Fruit fly (Drosophila melanogaster) whole organism, embryonic: ENCODE data around the gene CG43291.

Source experiments
- ATbp ChIP-seq: fragments of 200-800 bp; sonication (Bioruptor generic); optimal IDR thresholded peaks from 2 replicates; lab custom pipeline; 2017; ENCODE audit warnings: missing biosample characterization, mild to moderate bottlenecking, missing genetic modification characterization, missing genetic modification reagents
- Abd-B ChIP-seq: fragments of 200-800 bp; sonication (Bioruptor generic); optimal IDR thresholded peaks from 2 replicates; lab custom pipeline; 2018; ENCODE audit warnings: missing biosample characterization, mild to moderate bottlenecking, missing genetic modification characterization, moderate library complexity
- Adf1 ChIP-seq: fragments of 200-800 bp; sonication (Bioruptor generic); IDR thresholded peaks from 2 replicates; pipeline ENCODE4 v1.3.6; 2022; ENCODE audit warnings: missing biosample characterization, missing genetic modification characterization
- CG11695 ChIP-seq: fragments of 200-800 bp; sonication (Bioruptor generic); IDR thresholded peaks from 3 replicates; pipeline ENCODE4 v1.3.6; 2022; ENCODE audit warnings: missing biosample characterization, missing genetic modification characterization
- CG12071 ChIP-seq: fragments of 200-800 bp; sonication (Bioruptor generic); optimal IDR thresholded peaks from 3 replicates; lab custom pipeline; 2018; ENCODE audit warnings: missing biosample characterization, mild to moderate bottlenecking, missing genetic modification characterization
- CG17829 ChIP-seq: fragments of 200-800 bp; optimal IDR thresholded peaks from 2 replicates; lab custom pipeline; 2019; ENCODE audit warnings: missing biosample characterization, mild to moderate bottlenecking, missing genetic modification characterization, moderate library complexity
- CG1832 ChIP-seq: fragments of 200-800 bp; sonication (Bioruptor generic); optimal IDR thresholded peaks from 2 replicates; lab custom pipeline; 2017; ENCODE audit warnings: missing biosample characterization, mild to moderate bottlenecking, missing genetic modification characterization, inconsistent platforms
- CG4360 ChIP-seq: fragments of 200-800 bp; sonication (Bioruptor generic); IDR thresholded peaks from 2 replicates; pipeline ENCODE4 v1.3.6; 2022; ENCODE audit warnings: missing biosample characterization, missing genetic modification characterization
- CG6683 ChIP-seq: fragments of 200-800 bp; sonication (Bioruptor generic); optimal IDR thresholded peaks from 2 replicates; lab custom pipeline; 2017; ENCODE audit warnings: missing biosample characterization, mild to moderate bottlenecking, missing genetic modification characterization, missing genetic modification reagents
- CG8478 ChIP-seq: fragments of >200 bp; optimal IDR thresholded peaks from 2 replicates; lab custom pipeline; 2018
- CG9797 ChIP-seq: fragments of 200-800 bp; sonication (Bioruptor generic); optimal IDR thresholded peaks from 3 replicates; lab custom pipeline; 2018; ENCODE audit warnings: missing biosample characterization, mild to moderate bottlenecking, missing genetic modification characterization
- CG9876 ChIP-seq: fragments of 200-800 bp; sonication (Bioruptor generic); optimal IDR thresholded peaks from 2 replicates; lab custom pipeline; 2016; ENCODE audit warnings: missing biosample characterization, missing genetic modification characterization
- CHES-1-like ChIP-seq: fragments of 200-800 bp; sonication (Bioruptor generic); optimal IDR thresholded peaks from 2 replicates; lab custom pipeline; 2016; ENCODE audit warnings: missing biosample characterization, missing genetic modification characterization
- Dfd ChIP-seq, 2 experiments: fragments of >200 bp; optimal IDR thresholded peaks; 2 replicates each; lab custom pipeline; 2017; ENCODE audit warnings: missing biosample characterization in 2 of 2, missing genetic modification characterization in 2 of 2
- Dref ChIP-seq: fragments of 200-800 bp; sonication (Bioruptor generic); IDR thresholded peaks from 2 replicates; pipeline ENCODE4 v1.3.6; 2022; ENCODE audit warnings: missing biosample characterization, missing genetic modification characterization
- Drgx ChIP-seq: fragments of 200-800 bp; sonication (Bioruptor generic); IDR thresholded peaks from 2 replicates; pipeline ENCODE4 v1.3.6; 2022; ENCODE audit warnings: missing biosample characterization, missing genetic modification characterization
- E2f2 ChIP-seq: fragments of 200-800 bp; sonication (Bioruptor generic); IDR thresholded peaks from 2 replicates; pipeline ENCODE4 v1.3.6; 2022; ENCODE audit warnings: missing biosample characterization, missing genetic modification characterization
- Eip74EF ChIP-seq, 2 experiments: fragments of 200-800 bp in 1 of 2; fragments of >200 bp in 1 of 2; sonication (Bioruptor generic) in 1 of 2; optimal IDR thresholded peaks; 2 replicates each; lab custom pipeline; 2017 to 2019; ENCODE audit warnings: missing biosample characterization in 2 of 2, missing genetic modification characterization in 2 of 2, mild to moderate bottlenecking in 1 of 2, moderate library complexity in 1 of 2
- Ets65A ChIP-seq: fragments of 200-800 bp; sonication (Bioruptor generic); peaks from one replicate; lab custom pipeline; 2016; ENCODE audit warnings: missing biosample characterization, missing genetic modification characterization
- HLH3B ChIP-seq: fragments of 200-800 bp; sonication (Bioruptor generic); IDR thresholded peaks from 2 replicates; pipeline ENCODE4 v1.3.6; 2022; ENCODE audit warnings: missing biosample characterization, missing genetic modification characterization
- Hey ChIP-seq: fragments of 200-800 bp; sonication (Bioruptor generic); optimal IDR thresholded peaks from 3 replicates; lab custom pipeline; 2018; ENCODE audit warnings: missing biosample characterization, mild to moderate bottlenecking, missing genetic modification characterization
- HmgZ ChIP-seq: fragments of 200-800 bp; sonication (Bioruptor generic); optimal IDR thresholded peaks from 2 replicates; lab custom pipeline; 2018; ENCODE audit warnings: missing biosample characterization, mild to moderate bottlenecking, missing genetic modification characterization
- Lpt ChIP-seq: fragments of >200 bp; optimal IDR thresholded peaks from 2 replicates; lab custom pipeline; 2018; ENCODE audit warnings: missing biosample characterization, missing genetic modification characterization
- MTF-1 ChIP-seq: fragments of 200-800 bp; sonication (Bioruptor generic); optimal IDR thresholded peaks from 2 replicates; lab custom pipeline; 2018; ENCODE audit warnings: missing biosample characterization, mild to moderate bottlenecking, missing genetic modification characterization, borderline replicate concordance
- NC2α ChIP-seq: fragments of 200-800 bp; sonication (Bioruptor generic); optimal IDR thresholded peaks from 2 replicates; lab custom pipeline; 2016; ENCODE audit warnings: missing biosample characterization, missing genetic modification characterization
- NFAT ChIP-seq: fragments of 200-800 bp; sonication (Bioruptor generic); IDR thresholded peaks from 2 replicates; pipeline ENCODE4 v1.3.6; 2022; ENCODE audit warnings: missing biosample characterization, missing genetic modification characterization
- Optix ChIP-seq: fragments of 200-800 bp; sonication (Bioruptor generic); IDR thresholded peaks from 3 replicates; pipeline ENCODE4 v1.3.6; 2022; ENCODE audit warnings: missing biosample characterization, missing genetic modification characterization
- Ptx1 ChIP-seq: fragments of 200-800 bp; sonication (Bioruptor generic); IDR thresholded peaks from 2 replicates; pipeline ENCODE4 v1.3.6; 2022; ENCODE audit warnings: missing biosample characterization, missing genetic modification characterization
- Scr ChIP-seq: fragments of 200-800 bp; sonication (Bioruptor generic); IDR thresholded peaks from 2 replicates; pipeline ENCODE4 v1.3.6; 2022; ENCODE audit warnings: missing biosample characterization, missing genetic modification characterization; ENCODE audit not compliant: partially characterized antibody
- Stat92E ChIP-seq, 3 experiments: fragments of >200 bp in 2 of 3; fragments of 200-800 bp in 1 of 3; sonication (Bioruptor generic) in 1 of 3; optimal IDR thresholded peaks; 2 replicates each; lab custom pipeline; 2017 to 2019; ENCODE audit warnings: missing biosample characterization in 3 of 3, missing genetic modification characterization in 3 of 3, mild to moderate bottlenecking in 1 of 3, moderate library complexity in 1 of 3
- Tbp ChIP-seq: fragments of >200 bp; optimal IDR thresholded peaks from 2 replicates; lab custom pipeline; 2018; ENCODE audit warnings: missing biosample characterization, missing genetic modification characterization
- ab ChIP-seq: fragments of 200-800 bp; sonication (Bioruptor generic); optimal IDR thresholded peaks from 2 replicates; lab custom pipeline; 2016; ENCODE audit warnings: missing biosample characterization, missing genetic modification characterization
- ap ChIP-seq: fragments of 200-800 bp; sonication (Bioruptor generic); IDR thresholded peaks from 2 replicates; pipeline ENCODE4 v1.3.6; 2022; ENCODE audit warnings: missing biosample characterization, missing genetic modification characterization
- croc ChIP-seq: fragments of 200-800 bp; sonication (Bioruptor generic); conservative IDR thresholded peaks from 3 replicates; pipeline ENCODE4 v1.3.6; 2022; ENCODE audit warnings: missing biosample characterization, missing genetic modification characterization
- crol ChIP-seq: fragments of 200-800 bp; sonication (Bioruptor generic); IDR thresholded peaks from 2 replicates; pipeline ENCODE4 v1.3.6; 2022; ENCODE audit warnings: missing biosample characterization, missing genetic modification characterization
- danr ChIP-seq: fragments of 200-800 bp; sonication (Bioruptor generic); IDR thresholded peaks from 2 replicates; pipeline ENCODE4 v1.3.6; 2022; ENCODE audit warnings: missing biosample characterization, missing genetic modification characterization
- en ChIP-seq: fragments of 200-800 bp; sonication (Bioruptor generic); optimal IDR thresholded peaks from 2 replicates; lab custom pipeline; 2016; ENCODE audit warnings: missing biosample characterization, missing genetic modification characterization
- fd96Cb ChIP-seq: fragments of 200-800 bp; sonication (Bioruptor generic); optimal IDR thresholded peaks from 2 replicates; lab custom pipeline; 2018; ENCODE audit warnings: missing biosample characterization, mild to moderate bottlenecking, missing genetic modification characterization, moderate library complexity
- ftz-f1 ChIP-seq: fragments of 200-800 bp; sonication (Bioruptor generic); optimal IDR thresholded peaks from 2 replicates; lab custom pipeline; 2016; ENCODE audit warnings: missing biosample characterization, missing genetic modification characterization
- ind ChIP-seq: fragments of 200-800 bp; sonication (Bioruptor generic); optimal IDR thresholded peaks from 3 replicates; lab custom pipeline; 2016; ENCODE audit warnings: missing biosample characterization, missing genetic modification characterization
- jing ChIP-seq: fragments of 200-800 bp; sonication (Bioruptor generic); optimal IDR thresholded peaks from 2 replicates; lab custom pipeline; 2018; ENCODE audit warnings: missing biosample characterization, mild to moderate bottlenecking, missing genetic modification characterization
- nom ChIP-seq: fragments of 200-800 bp; sonication (Bioruptor generic); optimal IDR thresholded peaks from 2 replicates; lab custom pipeline; 2017; ENCODE audit warnings: missing biosample characterization, missing genetic modification characterization, mild to moderate bottlenecking, moderate library complexity, missing genetic modification reagents
- ssp ChIP-seq: fragments of 200-800 bp; sonication (Bioruptor generic); IDR thresholded peaks from 2 replicates; pipeline ENCODE4 v1.3.6; 2022; ENCODE audit warnings: missing biosample characterization, missing genetic modification characterization
- tll ChIP-seq, 2 experiments: fragments of 200-800 bp in 1 of 2; fragments of >200 bp in 1 of 2; sonication (Bioruptor generic) in 1 of 2; optimal IDR thresholded peaks; 2 replicates each; lab custom pipeline; 2017 to 2019; ENCODE audit warnings: missing biosample characterization in 2 of 2, missing genetic modification characterization in 2 of 2, mild to moderate bottlenecking in 1 of 2, moderate library complexity in 1 of 2
- tup ChIP-seq: fragments of 200-800 bp; sonication (Bioruptor generic); optimal IDR thresholded peaks from 2 replicates; lab custom pipeline; 2016; ENCODE audit warnings: missing biosample characterization, mild to moderate bottlenecking, missing genetic modification characterization, moderate library complexity
- unpg ChIP-seq: fragments of 200-800 bp; sonication (Bioruptor generic); optimal IDR thresholded peaks from 3 replicates; lab custom pipeline; 2018; ENCODE audit warnings: missing biosample characterization, mild to moderate bottlenecking, missing genetic modification characterization, moderate library complexity
- usp ChIP-seq: fragments of >200 bp; optimal IDR thresholded peaks from 2 replicates; lab custom pipeline; 2017; ENCODE audit warnings: missing biosample characterization, missing genetic modification characterization
- vfl ChIP-seq: fragments of 200-800 bp; sonication (Bioruptor generic); optimal IDR thresholded peaks from 2 replicates; lab custom pipeline; 2016; ENCODE audit warnings: missing biosample characterization, missing genetic modification characterization
- yki ChIP-seq: fragments of >200 bp; optimal IDR thresholded peaks from 3 replicates; lab custom pipeline; 2018
- zen ChIP-seq: fragments of 200-800 bp; sonication (Bioruptor generic); optimal IDR thresholded peaks from 3 replicates; lab custom pipeline; 2018; ENCODE audit warnings: missing biosample characterization, mild to moderate bottlenecking, missing genetic modification characterization, moderate library complexity

CG43291 gene

DNA sequence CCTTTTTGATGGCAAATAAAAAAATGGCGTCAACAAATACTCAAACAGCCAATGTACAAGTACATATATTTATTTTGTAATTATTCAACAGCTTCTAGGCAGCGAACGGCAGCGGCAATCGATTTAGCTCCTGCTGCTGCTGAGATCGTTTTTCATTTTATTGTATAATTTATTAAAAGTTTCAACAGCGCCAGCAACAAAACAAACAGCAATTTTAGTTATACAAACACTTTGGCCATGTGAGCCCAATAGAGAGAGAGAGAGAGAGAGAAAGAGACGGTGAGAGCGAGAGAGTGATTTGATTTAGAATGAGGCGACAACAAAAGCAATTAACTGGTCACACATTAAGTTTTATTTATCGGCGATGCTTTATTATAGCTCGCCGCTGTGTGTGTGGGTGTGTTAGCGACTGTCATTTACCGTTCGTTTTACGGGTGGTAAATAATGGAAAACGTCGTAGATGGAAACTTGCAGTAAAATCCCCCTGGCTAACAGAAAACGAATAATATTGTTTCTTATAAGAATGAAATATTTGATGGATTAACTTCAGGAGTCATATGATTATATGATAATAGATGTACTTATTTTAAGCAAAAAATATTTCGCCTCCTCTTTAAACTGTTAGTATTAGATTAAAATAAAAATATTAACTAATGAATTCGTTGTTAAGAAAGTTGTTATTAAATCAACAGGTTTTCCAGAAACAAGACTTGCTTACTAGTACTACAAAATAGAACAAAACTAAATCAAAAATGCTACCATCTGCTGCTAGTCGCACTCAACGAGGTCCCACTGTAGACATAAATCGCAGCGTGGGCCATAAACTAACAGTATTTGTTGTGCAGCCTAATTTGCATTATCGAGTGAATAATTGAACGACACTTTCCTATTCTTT lies 40.8 kb upstream of the CG43291 start (continued):
- TF ChIP-seq Adf1 (GFP tag; lab: Robert Waterston, UW) (no peak), Eip74EF (GFP tag; optimal IDR thresholded peaks at IDR 0.05; lab: Kevin White, UChicago) (no peak), tup (GFP tag; lab: Kevin White, UChicago) (peak; percentile 12), ftz-f1 (GFP tag; lab: Kevin White, UChicago) (no peak), CG6683 (GFP tag; lab: Kevin White, UChicago) (no peak), ap (GFP tag; lab: Robert Waterston, UW) (no peak), CHES-1-like (GFP tag; lab: Kevin White, UChicago) (no peak), CG4360 (no peak), CG1832 (GFP tag; lab: Kevin White, UChicago) (peak; percentile 0), Dref (no peak), CG8478 (no peak), Ptx1 (GFP tag; lab: Robert Waterston, UW) (no peak), croc (no peak), Scr (GFP tag; lab: Robert Waterston, UW) (no peak), usp (GFP tag; lab: Kevin White, UChicago) (no peak), Abd-B (GFP tag; lab: Kevin White, UChicago) (no peak), Dfd (GFP tag; optimal IDR thresholded peaks at IDR 0.05; lab: Kevin White, UChicago) (no peak), Ets65A (GFP tag; lab: Kevin White, UChicago) (no peak), E2f2 (GFP tag; lab: Robert Waterston, UW) (no peak), crol (no peak), zen (tag; lab: Kevin White, UChicago) (no peak), Tbp (GFP tag; lab: Kevin White, UChicago) (no peak), Optix (GFP tag; lab: Robert Waterston, UW) (no peak), NC2α (no peak), fd96Cb (peak; percentile 10), ssp (GFP tag; lab: Robert Waterston, UW) (no peak), HmgZ (peak; percentile 1), Drgx (GFP tag; lab: Robert Waterston, UW) (no peak), unpg (GFP tag; lab: Kevin White, UChicago) (peak; percentile 7), en (no peak), ind (GFP tag; lab: Kevin White, UChicago) (peak; percentile 23), jing (GFP tag; lab: Kevin White, UChicago) (no peak), CG9876 (no peak), Hey (no peak), Stat92E (GFP tag; optimal IDR thresholded peaks at IDR 0.05; lab: Kevin White, UChicago) (peak in 1 of 3 experiments; percentile 84), tll (GFP tag; optimal IDR thresholded peaks at IDR 0.05; lab: Kevin White, UChicago) (no peak), HLH3B (GFP tag; lab: Robert Waterston, UW) (no peak), ab (no peak), CG9797 (GFP tag; lab: Kevin White, UChicago) (no peak), CG17829 (tag; lab: Kevin White, UChicago) (no peak), yki (lab: Kevin White, UChicago) (peak; percentile 2), MTF-1 (GFP tag; lab: Kevin White, UChicago) (no peak), CG11695 (no peak), ATbp (GFP tag; lab: Kevin White, UChicago) (no peak), NFAT (no peak), vfl (GFP tag; lab: Kevin White, UChicago) (no peak), CG12071 (GFP tag; lab: Kevin White, UChicago) (no peak), danr (no peak), nom (GFP tag; lab: Kevin White, UChicago) (no peak), Lpt (GFP tag; lab: Kevin White, UChicago) (no peak)
